Worm (Caenorhabditis elegans) whole organism, young adult: ENCODE measurements around the gene ZC239.15.

ENCODE experiments used
- ama-1 ChIP-seq, 3 experiments: fragments of 150-350 bp in 1 of 3; sonication (generic microtip) in 2 of 3; optimal IDR thresholded peaks; 2 replicates each; lab custom pipeline; 2014 to 2018; ENCODE audit warnings: missing biosample characterization in 2 of 3, missing genetic modification characterization in 2 of 3, missing genetic modification reagents in 2 of 3
- aptf-2 ChIP-seq: fragments of 200-800 bp; sonication (Bioruptor generic); conservative IDR thresholded peaks from 2 replicates; pipeline ENCODE4 v1.3.6; 2022; ENCODE audit warnings: missing genetic modification reagents, missing genetic modification characterization, missing compliant biosample characterization
- bed-1 ChIP-seq: fragments of 200-800 bp; sonication (Bioruptor generic); IDR thresholded peaks from 2 replicates; pipeline ENCODE4 v1.3.6; 2022; ENCODE audit warnings: missing genetic modification reagents, missing genetic modification characterization, missing compliant biosample characterization
- sea-2 ChIP-seq: fragments of 200-800 bp; sonication (Bioruptor generic); IDR thresholded peaks from 2 replicates; pipeline ENCODE4 v1.3.6; 2022; ENCODE audit warnings: missing genetic modification characterization, missing compliant biosample characterization
- somi-1 ChIP-seq: fragments of 200-800 bp; sonication (Bioruptor generic); optimal IDR thresholded peaks from 2 replicates; lab custom pipeline; 2018; ENCODE audit warnings: mild to moderate bottlenecking, missing genetic modification characterization, missing compliant biosample characterization

DNA sequence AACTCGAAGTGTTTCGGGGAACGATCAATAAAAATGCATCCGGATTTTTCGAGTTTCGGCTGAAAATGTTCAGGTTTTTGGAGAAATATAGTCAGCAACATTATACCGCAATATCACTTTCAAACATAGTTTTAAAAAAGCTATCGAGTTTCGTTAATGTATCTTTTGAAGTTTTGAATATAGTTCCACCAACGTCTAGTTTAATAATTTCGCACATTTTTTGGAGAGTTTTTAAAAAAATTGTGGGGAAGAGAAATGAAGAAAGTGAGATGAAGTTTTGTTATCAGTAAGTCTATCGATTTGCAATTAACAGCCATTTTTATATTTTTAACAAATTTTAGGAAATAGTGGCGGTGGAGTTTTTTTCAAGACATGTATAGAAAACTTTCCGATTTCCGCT lies 1.2 kb upstream of the ZC239.15 start, which contains the start of gene ZC239.17:
- TF ChIP-seq ama-1 (optimal IDR thresholded peaks at IDR 0.05; lab: Kevin White, UChicago) (no peak), ama-1 (GFP tag; optimal IDR thresholded peaks at IDR 0.05; lab: Kevin White, UChicago) (no peak), sea-2 (GFP tag; lab: Robert Waterston, UW) (no peak), bed-1 (GFP tag; lab: Robert Waterston, UW) (no peak), aptf-2 (GFP tag; lab: Robert Waterston, UW) (no peak), somi-1 (GFP tag; lab: Kevin White, UChicago) (no peak)
